Worm (Caenorhabditis elegans) whole organism, late embryonic: Measurements from ENCODE around the gene srw-87.

Source experiments
- ceh-22 ChIP-seq: sonication (generic microtip); optimal IDR thresholded peaks from 2 replicates; lab custom pipeline; 2017; ENCODE audit warnings: missing biosample characterization, missing genetic modification characterization
- ceh-30 ChIP-seq: fragments of 150-350 bp; optimal IDR thresholded peaks from 2 replicates; lab custom pipeline; 2014; ENCODE audit warnings: missing biosample characterization, missing genetic modification characterization
- fax-1 ChIP-seq: sonication (generic microtip); optimal IDR thresholded peaks from 2 replicates; lab custom pipeline; 2016; ENCODE audit warnings: missing genotype, missing genetic modification characterization, missing compliant biosample characterization
- hlh-15 ChIP-seq: sonication (generic microtip); optimal IDR thresholded peaks from 2 replicates; lab custom pipeline; 2016; ENCODE audit warnings: missing genetic modification characterization, missing compliant biosample characterization
- pha-4 ChIP-seq: fragments of 150-350 bp; optimal IDR thresholded peaks from 2 replicates; lab custom pipeline; 2018; ENCODE audit warnings: missing biosample characterization, missing genetic modification reagents, missing genetic modification characterization

ce11 chrV:16287619-16288018 is 48.8 kb upstream of the srw-87 start, which contains the start of gene F28G4.3:
- TF ChIP-seq hlh-15 (tag; lab: Kevin White, UChicago) (no peak), ceh-22 (tag; lab: Kevin White, UChicago) (no peak), fax-1 (tag; lab: Kevin White, UChicago) (no peak), ceh-30 (tag; lab: Kevin White, UChicago) (no peak), pha-4 (tag; lab: Kevin White, UChicago) (no peak)
